Worm (Caenorhabditis elegans) whole organism, young adult: Measurements from ENCODE around the gene ZK938.12.

Experiments
- B0019.2 ChIP-seq: fragments of 200-800 bp; sonication (Bioruptor generic); conservative IDR thresholded peaks from 2 replicates; pipeline ENCODE4 v1.3.6; 2022; ENCODE audit warnings: missing genetic modification reagents, missing genetic modification characterization, missing compliant biosample characterization
- C06A6.2 ChIP-seq: fragments of 200-800 bp; sonication (Bioruptor generic); conservative IDR thresholded peaks from 2 replicates; pipeline ENCODE4 v1.3.6; 2022; ENCODE audit warnings: missing genetic modification characterization, missing compliant biosample characterization
- D2030.7 ChIP-seq: fragments of 200-800 bp; sonication (Bioruptor generic); IDR thresholded peaks from 2 replicates; pipeline ENCODE4 v1.3.6; 2022; ENCODE audit warnings: missing genetic modification reagents, missing genetic modification characterization, missing compliant biosample characterization
- F23B12.7 ChIP-seq: sonication (generic microtip); optimal IDR thresholded peaks from 2 replicates; lab custom pipeline; 2017; ENCODE audit warnings: missing genetic modification characterization, mild to moderate bottlenecking, missing compliant biosample characterization, antibody characterized with exemption, moderate library complexity; ENCODE audit not compliant: insufficient read depth
- F57C9.4 ChIP-seq: sonication (generic microtip); optimal IDR thresholded peaks from 2 replicates; lab custom pipeline; 2017; ENCODE audit warnings: mild to moderate bottlenecking, missing genetic modification characterization, missing compliant biosample characterization
- K12H6.12 ChIP-seq: fragments of 200-800 bp; sonication (Bioruptor generic); optimal IDR thresholded peaks from 2 replicates; lab custom pipeline; 2018; ENCODE audit warnings: mild to moderate bottlenecking, missing genetic modification characterization, missing compliant biosample characterization
- Y67H2A.10 ChIP-seq: fragments of 200-800 bp; sonication (Bioruptor generic); conservative IDR thresholded peaks from 2 replicates; pipeline ENCODE4 v1.3.6; 2022; ENCODE audit warnings: missing genetic modification reagents, missing genetic modification characterization, missing compliant biosample characterization
- Y79H2A.3 ChIP-seq: fragments of 200-800 bp; sonication (Bioruptor generic); conservative IDR thresholded peaks from 2 replicates; pipeline ENCODE4 v1.3.6; 2022; ENCODE audit warnings: missing genetic modification reagents, missing genetic modification characterization, missing compliant biosample characterization
- Y95B8A.8 ChIP-seq: fragments of 200-800 bp; sonication (Bioruptor generic); IDR thresholded peaks from 2 replicates; pipeline ENCODE4 v1.3.6; 2022; ENCODE audit warnings: missing genetic modification reagents, missing genetic modification characterization, missing compliant biosample characterization
- ZK185.1 ChIP-seq: sonication (generic microtip); optimal IDR thresholded peaks from 2 replicates; lab custom pipeline; 2016; ENCODE audit warnings: mild to moderate bottlenecking, missing genetic modification characterization, missing compliant biosample characterization; ENCODE audit not compliant: poor library complexity, severe bottlenecking
- akir-1 ChIP-seq: fragments of 200-800 bp; sonication (Bioruptor generic); optimal IDR thresholded peaks from 2 replicates; lab custom pipeline; 2018; ENCODE audit warnings: mild to moderate bottlenecking, missing genetic modification characterization, moderate library complexity, missing compliant biosample characterization
- ama-1 ChIP-seq, 3 experiments: fragments of 150-350 bp in 1 of 3; sonication (generic microtip) in 2 of 3; optimal IDR thresholded peaks; 2 replicates each; lab custom pipeline; 2014 to 2018; ENCODE audit warnings: missing biosample characterization in 2 of 3, missing genetic modification characterization in 2 of 3, missing genetic modification reagents in 2 of 3
- atf-7 ChIP-seq: sonication (generic microtip); optimal IDR thresholded peaks from 2 replicates; lab custom pipeline; 2017; ENCODE audit warnings: mild to moderate bottlenecking, missing genetic modification characterization, missing compliant biosample characterization
- athp-1 ChIP-seq: sonication (generic microtip); optimal IDR thresholded peaks from 2 replicates; lab custom pipeline; 2017; ENCODE audit warnings: mild to moderate bottlenecking, missing genetic modification characterization, missing compliant biosample characterization
- ccch-3 ChIP-seq: fragments of 200-800 bp; sonication (Bioruptor generic); optimal IDR thresholded peaks from 2 replicates; lab custom pipeline; 2018; ENCODE audit warnings: mild to moderate bottlenecking, missing genetic modification characterization, missing compliant biosample characterization
- him-1 ChIP-seq: sonication (generic microtip); optimal IDR thresholded peaks from 2 replicates; lab custom pipeline; 2016; ENCODE audit warnings: missing genotype, missing genetic modification reagents, missing genetic modification characterization, missing compliant biosample characterization
- hlh-12 ChIP-seq: sonication (generic microtip); optimal IDR thresholded peaks from 2 replicates; lab custom pipeline; 2016; ENCODE audit warnings: missing genetic modification characterization, missing compliant biosample characterization
- hlh-26 ChIP-seq: fragments of 200-800 bp; sonication (Bioruptor generic); conservative IDR thresholded peaks from 2 replicates; pipeline ENCODE4 v1.3.6; 2022; ENCODE audit warnings: missing genetic modification reagents, missing genetic modification characterization, missing compliant biosample characterization
- hmg-1.2 ChIP-seq: fragments of 200-800 bp; sonication (Bioruptor generic); IDR thresholded peaks from 2 replicates; pipeline ENCODE4 v1.3.6; 2022; ENCODE audit warnings: missing genetic modification reagents, missing genetic modification characterization, missing compliant biosample characterization
- hmg-20 ChIP-seq: fragments of 200-800 bp; sonication (Bioruptor generic); IDR thresholded peaks from 2 replicates; pipeline ENCODE4 v1.3.6; 2022; ENCODE audit warnings: missing genetic modification reagents, missing genetic modification characterization, missing compliant biosample characterization
- hrde-1 ChIP-seq: sonication (generic microtip); optimal IDR thresholded peaks from 2 replicates; lab custom pipeline; 2016; ENCODE audit warnings: missing genetic modification characterization, mild to moderate bottlenecking, missing compliant biosample characterization, moderate library complexity, missing genotype, missing genetic modification reagents, borderline replicate concordance
- lag-1 ChIP-seq: fragments of 200-800 bp; sonication (Bioruptor generic); IDR thresholded peaks from 2 replicates; pipeline ENCODE4 v1.3.6; 2022; ENCODE audit warnings: missing genetic modification reagents, missing genetic modification characterization, missing compliant biosample characterization
- lin-35 ChIP-seq, 3 experiments: fragments of 150-350 bp in 2 of 3; sonication (generic microtip) in 1 of 3; optimal IDR thresholded peaks; 2 replicates each; lab custom pipeline; 2014 to 2018; ENCODE audit warnings: missing biosample characterization in 3 of 3, missing genetic modification characterization in 3 of 3, missing genetic modification reagents in 3 of 3
- lin-40 ChIP-seq: sonication (generic microtip); optimal IDR thresholded peaks from 2 replicates; lab custom pipeline; 2016; ENCODE audit warnings: missing genetic modification characterization, mild to moderate bottlenecking, missing compliant biosample characterization, missing genotype, missing genetic modification reagents
- mel-28 ChIP-seq: sonication (generic microtip); optimal IDR thresholded peaks from 2 replicates; lab custom pipeline; 2016; ENCODE audit warnings: borderline replicate concordance, mild to moderate bottlenecking, missing genetic modification characterization, missing compliant biosample characterization
- nhr-179 ChIP-seq: sonication (generic microtip); optimal IDR thresholded peaks from 2 replicates; lab custom pipeline; 2016; ENCODE audit warnings: mild to moderate bottlenecking, missing genetic modification characterization, missing compliant biosample characterization
- repo-1 ChIP-seq: sonication (generic microtip); optimal IDR thresholded peaks from 2 replicates; lab custom pipeline; 2017; ENCODE audit warnings: mild to moderate bottlenecking, missing genetic modification characterization, missing compliant biosample characterization
- rpc-1 ChIP-seq, 2 experiments: fragments of 150-350 bp in 1 of 2; sonication (generic microtip) in 1 of 2; optimal IDR thresholded peaks; 2 replicates each; lab custom pipeline; 2014 to 2018; ENCODE audit warnings: missing biosample characterization in 1 of 2, missing genetic modification characterization in 1 of 2, missing genetic modification reagents in 1 of 2, missing genotype in 1 of 2
- sea-2 ChIP-seq: fragments of 200-800 bp; sonication (Bioruptor generic); IDR thresholded peaks from 2 replicates; pipeline ENCODE4 v1.3.6; 2022; ENCODE audit warnings: missing genetic modification characterization, missing compliant biosample characterization
- snpc-1.1 ChIP-seq: sonication (generic microtip); optimal IDR thresholded peaks from 2 replicates; lab custom pipeline; 2017; ENCODE audit warnings: missing genetic modification characterization, mild to moderate bottlenecking, missing compliant biosample characterization, antibody characterized with exemption, moderate library complexity, missing genotype, missing genetic modification reagents; ENCODE audit not compliant: insufficient read depth
- tbx-9 ChIP-seq: sonication (generic microtip); optimal IDR thresholded peaks from 2 replicates; lab custom pipeline; 2016; ENCODE audit warnings: borderline replicate concordance, missing genetic modification characterization, inconsistent platforms, missing compliant biosample characterization
- ztf-22 ChIP-seq: fragments of 200-800 bp; sonication (Bioruptor generic); optimal IDR thresholded peaks from 2 replicates; lab custom pipeline; 2018; ENCODE audit warnings: mild to moderate bottlenecking, missing genetic modification characterization, moderate library complexity, missing compliant biosample characterization
- ztf-28 ChIP-seq: fragments of 200-800 bp; sonication (Bioruptor generic); IDR thresholded peaks from 2 replicates; pipeline ENCODE4 v1.3.6; 2022; ENCODE audit warnings: missing genetic modification reagents, missing genetic modification characterization, missing compliant biosample characterization

The ZK938.12 gene

ce11 chrII:9828502-9828901 lies 2.6 kb upstream of the ZK938.12 start:
- TF ChIP-seq Y79H2A.3 (GFP tag; lab: Robert Waterston, UW) (no peak), sea-2 (GFP tag; lab: Robert Waterston, UW) (no peak), lin-40 (tag; lab: Kevin White, UChicago) (no peak), B0019.2 (GFP tag; lab: Robert Waterston, UW) (no peak), ztf-28 (GFP tag; lab: Robert Waterston, UW) (no peak), lag-1 (no peak), ztf-22 (no peak), F57C9.4 (tag; lab: Kevin White, UChicago) (no peak), hlh-26 (no peak), F23B12.7 (no peak), K12H6.12 (no peak), nhr-179 (tag; lab: Kevin White, UChicago) (no peak)

- no peak for TF ChIP-seq rpc-1 (optimal IDR thresholded peaks at IDR 0.05; lab: Kevin White, UChicago)
- TF ChIP-seq rpc-1 (tag; optimal IDR thresholded peaks at IDR 0.05; lab: Kevin White, UChicago): no peak
- TF ChIP-seq ccch-3 (GFP tag; lab: Kevin White, UChicago): no peak
- TF ChIP-seq atf-7 (tag; lab: Kevin White, UChicago): no peak
- no peak for TF ChIP-seq B0019.2 (GFP tag; lab: Robert Waterston, UW)
- TF ChIP-seq hmg-20: no peak
- TF ChIP-seq hlh-12: no peak
- TF ChIP-seq him-1 (tag; lab: Kevin White, UChicago): no peak
- TF ChIP-seq D2030.7 (GFP tag; lab: Robert Waterston, UW): no peak
- TF ChIP-seq, all 124 proteins: peak for 0
Measured at ce11 chrII:9829108-9829507, 2.0 kb upstream of the ZK938.12 start, which contains the start of gene ZK938.1. Gene ZK938.1 (plus strand): TSS chrII:9829408.

- no peak for TF ChIP-seq ama-1 (optimal IDR thresholded peaks at IDR 0.05; lab: Kevin White, UChicago)
- no peak for TF ChIP-seq ama-1 (GFP tag; optimal IDR thresholded peaks at IDR 0.05; lab: Kevin White, UChicago)
- no peak for TF ChIP-seq hmg-1.2 (GFP tag; lab: Robert Waterston, UW)
- no peak for TF ChIP-seq ZK185.1 (tag; lab: Kevin White, UChicago)
- no peak for TF ChIP-seq atf-7 (tag; lab: Kevin White, UChicago)
- no peak for TF ChIP-seq lin-35 (GFP tag; optimal IDR thresholded peaks at IDR 0.05; lab: Kevin White, UChicago)
- no peak for TF ChIP-seq tbx-9 (tag; lab: Kevin White, UChicago)
- no peak for TF ChIP-seq akir-1 (GFP tag; lab: Kevin White, UChicago)
- TF ChIP-seq, all 124 proteins: peak for 0
Measured at ce11 chrII:9833855-9834254, 2.7 kb downstream of the ZK938.12 start, which contains the start of gene ZK938.3. Gene ZK938.3 (minus strand): TSS chrII:9833955.

- TF ChIP-seq repo-1 (tag; lab: Kevin White, UChicago): no peak
- TF ChIP-seq Y95B8A.8: no peak
- no peak for TF ChIP-seq hrde-1 (tag; lab: Kevin White, UChicago)
- TF ChIP-seq mel-28 (tag; lab: Kevin White, UChicago): no peak
- no peak for TF ChIP-seq athp-1 (tag; lab: Kevin White, UChicago)
- no peak for TF ChIP-seq ztf-28 (GFP tag; lab: Robert Waterston, UW)
- no peak for TF ChIP-seq Y67H2A.10
- no peak for TF ChIP-seq C06A6.2 (GFP tag; lab: Robert Waterston, UW)
- TF ChIP-seq snpc-1.1 (tag; lab: Kevin White, UChicago): no peak
Measured at ce11 chrII:9834921-9835320, 3.8 kb downstream of the ZK938.12 start, which contains the start of gene arrd-5. Gene arrd-5 (plus strand): TSS chrII:9835221.
